Fruit fly (Drosophila melanogaster) whole organism, embryonic: Measurements from ENCODE around the gene orion.

Source experiments
- BEAF-32 ChIP-seq: fragments of 200-800 bp; sonication (Bioruptor generic); optimal IDR thresholded peaks from 3 replicates; lab custom pipeline; 2017; ENCODE audit warnings: missing biosample characterization, missing genetic modification characterization, mild to moderate bottlenecking, moderate library complexity, missing genetic modification reagents
- CG10321 ChIP-seq: fragments of 200-800 bp; sonication (Bioruptor generic); IDR thresholded peaks from 2 replicates; pipeline ENCODE4 v1.3.6; 2022; ENCODE audit warnings: missing biosample characterization, missing genetic modification characterization
- CG1233 ChIP-seq: fragments of 200-800 bp; sonication (Bioruptor generic); optimal IDR thresholded peaks from 4 replicates; lab custom pipeline; 2018; ENCODE audit warnings: missing biosample characterization, mild to moderate bottlenecking, missing genetic modification characterization
- CG15269 ChIP-seq: fragments of 200-800 bp; sonication (Bioruptor generic); optimal IDR thresholded peaks from 2 replicates; lab custom pipeline; 2018; ENCODE audit warnings: missing biosample characterization, mild to moderate bottlenecking, missing genetic modification characterization, moderate library complexity
- CG15514 ChIP-seq: fragments of 200-800 bp; sonication (Bioruptor generic); optimal IDR thresholded peaks from 3 replicates; lab custom pipeline; 2017; ENCODE audit warnings: missing biosample characterization, missing genetic modification characterization, mild to moderate bottlenecking, moderate library complexity, missing genetic modification reagents
- CG15601 ChIP-seq: fragments of 200-800 bp; sonication (Bioruptor generic); optimal IDR thresholded peaks from 3 replicates; lab custom pipeline; 2019; ENCODE audit warnings: missing biosample characterization, mild to moderate bottlenecking, missing genetic modification characterization, moderate library complexity
- CG17385 ChIP-seq: fragments of 200-800 bp; sonication (Bioruptor generic); optimal IDR thresholded peaks from 3 replicates; lab custom pipeline; 2018; ENCODE audit warnings: missing biosample characterization, mild to moderate bottlenecking, missing genetic modification characterization
- CG30020 ChIP-seq: fragments of 200-800 bp; optimal IDR thresholded peaks from 2 replicates; lab custom pipeline; 2019; ENCODE audit warnings: missing biosample characterization, mild to moderate bottlenecking, missing genetic modification characterization, moderate library complexity
- CG32532 ChIP-seq: fragments of 200-800 bp; sonication (Bioruptor generic); IDR thresholded peaks from 2 replicates; pipeline ENCODE4 v1.3.6; 2022; ENCODE audit warnings: missing biosample characterization, missing genetic modification characterization
- CG3726 ChIP-seq: fragments of 200-800 bp; sonication (Bioruptor generic); IDR thresholded peaks from 3 replicates; pipeline ENCODE4, ENCODE4 v1.3.6; 2022; ENCODE audit warnings: missing biosample characterization, missing genetic modification characterization
- CG3995 ChIP-seq: fragments of 200-800 bp; sonication (Bioruptor generic); optimal IDR thresholded peaks from 3 replicates; lab custom pipeline; 2016; ENCODE audit warnings: missing biosample characterization, missing genetic modification characterization
- CG4282 ChIP-seq: fragments of 200-800 bp; sonication (Bioruptor generic); optimal IDR thresholded peaks from 2 replicates; lab custom pipeline; 2016; ENCODE audit warnings: missing biosample characterization, missing genetic modification characterization
- CG6854 ChIP-seq: fragments of 200-800 bp; sonication (Bioruptor generic); optimal IDR thresholded peaks from 3 replicates; lab custom pipeline; 2017; ENCODE audit warnings: missing biosample characterization, mild to moderate bottlenecking, missing genetic modification characterization
- CG7556 ChIP-seq: fragments of 200-800 bp; sonication (Bioruptor generic); optimal IDR thresholded peaks from 2 replicates; lab custom pipeline; 2017; ENCODE audit warnings: missing biosample characterization, mild to moderate bottlenecking, missing genetic modification characterization
- CG7745 ChIP-seq: fragments of 200-800 bp; sonication (Bioruptor generic); optimal IDR thresholded peaks from 2 replicates; lab custom pipeline; 2018; ENCODE audit warnings: missing biosample characterization, mild to moderate bottlenecking, missing genetic modification characterization, moderate library complexity
- CG8765 ChIP-seq: fragments of 200-800 bp; sonication (Bioruptor generic); IDR thresholded peaks from 2 replicates; pipeline ENCODE4 v1.3.6; 2022; ENCODE audit warnings: missing biosample characterization, missing genetic modification characterization
- CG8944 ChIP-seq: fragments of 200-800 bp; sonication (Bioruptor generic); optimal IDR thresholded peaks from 3 replicates; lab custom pipeline; 2016; ENCODE audit warnings: missing biosample characterization, missing genetic modification characterization
- CkIIα-i1 ChIP-seq: fragments of 200-800 bp; sonication (Bioruptor generic); IDR thresholded peaks from 2 replicates; pipeline ENCODE4 v1.3.6; 2022; ENCODE audit warnings: missing biosample characterization, missing genetic modification characterization
- Dbx ChIP-seq: fragments of 200-800 bp; sonication (Bioruptor generic); IDR thresholded peaks from 3 replicates; pipeline ENCODE4 v1.3.6; 2022; ENCODE audit warnings: missing biosample characterization, missing genetic modification characterization
- Deaf1 ChIP-seq: fragments of 200-800 bp; optimal IDR thresholded peaks from 3 replicates; lab custom pipeline; 2019; ENCODE audit warnings: missing biosample characterization, mild to moderate bottlenecking, missing genetic modification characterization, moderate library complexity
- Dip3 ChIP-seq: fragments of 200-800 bp; sonication (Bioruptor generic); optimal IDR thresholded peaks from 3 replicates; lab custom pipeline; 2016; ENCODE audit warnings: missing biosample characterization, missing genetic modification characterization
- Dp ChIP-seq: fragments of 200-800 bp; sonication (Bioruptor generic); optimal IDR thresholded peaks from 2 replicates; lab custom pipeline; 2018; ENCODE audit warnings: missing biosample characterization, mild to moderate bottlenecking, missing genetic modification characterization, moderate library complexity
- Drgx ChIP-seq: fragments of 200-800 bp; sonication (Bioruptor generic); IDR thresholded peaks from 2 replicates; pipeline ENCODE4 v1.3.6; 2022; ENCODE audit warnings: missing biosample characterization, missing genetic modification characterization
- Ets97D ChIP-seq: fragments of 200-800 bp; sonication (Bioruptor generic); optimal IDR thresholded peaks from 3 replicates; lab custom pipeline; 2016; ENCODE audit warnings: missing biosample characterization, missing genetic modification characterization
- Hmr ChIP-seq: fragments of 200-800 bp; sonication (Bioruptor generic); optimal IDR thresholded peaks from 3 replicates; lab custom pipeline; 2017; ENCODE audit warnings: mild to moderate bottlenecking, missing biosample characterization, missing genetic modification reagents, missing genetic modification characterization
- MBD-R2 ChIP-seq: fragments of 200-800 bp; sonication (Bioruptor generic); IDR thresholded peaks from 2 replicates; pipeline ENCODE4 v1.3.6; 2022; ENCODE audit warnings: missing biosample characterization, missing genetic modification characterization
- Mad ChIP-seq: fragments of 200-800 bp; sonication (Bioruptor generic); optimal IDR thresholded peaks from 2 replicates; lab custom pipeline; 2016; ENCODE audit warnings: missing biosample characterization, missing genetic modification characterization
- Nf-YB ChIP-seq: fragments of 200-800 bp; sonication (Bioruptor generic); optimal IDR thresholded peaks from 3 replicates; lab custom pipeline; 2019; ENCODE audit warnings: missing biosample characterization, mild to moderate bottlenecking, missing genetic modification characterization, moderate library complexity
- PHDP ChIP-seq: fragments of 200-800 bp; sonication (Bioruptor generic); optimal IDR thresholded peaks from 3 replicates; lab custom pipeline; 2018; ENCODE audit warnings: missing biosample characterization, mild to moderate bottlenecking, missing genetic modification characterization, moderate library complexity
- Ravus ChIP-seq: fragments of 200-800 bp; sonication (Bioruptor generic); IDR thresholded peaks from 2 replicates; pipeline ENCODE4 v1.3.6; 2022; ENCODE audit warnings: missing biosample characterization, missing genetic modification characterization
- Scr ChIP-seq: fragments of 200-800 bp; sonication (Bioruptor generic); IDR thresholded peaks from 2 replicates; pipeline ENCODE4 v1.3.6; 2022; ENCODE audit warnings: missing biosample characterization, missing genetic modification characterization; ENCODE audit not compliant: partially characterized antibody
- Six4 ChIP-seq: fragments of 200-800 bp; sonication (Bioruptor generic); optimal IDR thresholded peaks from 2 replicates; lab custom pipeline; 2016; ENCODE audit warnings: missing biosample characterization, missing genetic modification characterization
- Sox102F ChIP-seq: fragments of 200-800 bp; sonication (Bioruptor generic); optimal IDR thresholded peaks from 2 replicates; lab custom pipeline; 2018; ENCODE audit warnings: missing biosample characterization, mild to moderate bottlenecking, missing genetic modification characterization, moderate library complexity
- ci ChIP-seq: fragments of 200-800 bp; sonication (Bioruptor generic); IDR thresholded peaks from 3 replicates; pipeline ENCODE4 v1.3.6; 2022; ENCODE audit warnings: missing biosample characterization, missing genetic modification characterization
- crp ChIP-seq, 2 experiments: fragments of 200-800 bp; sonication (Bioruptor generic); optimal IDR thresholded peaks; 2 replicates in 1 of 2; 3 replicates in 1 of 2; lab custom pipeline; 2017; ENCODE audit warnings: missing biosample characterization in 2 of 2, missing genetic modification characterization in 2 of 2, mild to moderate bottlenecking in 1 of 2, moderate library complexity in 1 of 2
- dm ChIP-seq: fragments of 200-800 bp; sonication (Bioruptor generic); optimal IDR thresholded peaks from 3 replicates; lab custom pipeline; 2016; ENCODE audit warnings: missing biosample characterization, missing genetic modification characterization
- exex ChIP-seq: fragments of 200-800 bp; sonication (Bioruptor generic); optimal IDR thresholded peaks from 4 replicates; lab custom pipeline; 2018; ENCODE audit warnings: missing biosample characterization, mild to moderate bottlenecking, missing genetic modification characterization, moderate library complexity
- gcm ChIP-seq: fragments of 200-800 bp; sonication (Bioruptor generic); optimal IDR thresholded peaks from 2 replicates; lab custom pipeline; 2019; ENCODE audit warnings: missing biosample characterization, mild to moderate bottlenecking, missing genetic modification characterization, moderate library complexity
- gsb-n ChIP-seq: fragments of 200-800 bp; sonication (Bioruptor generic); optimal IDR thresholded peaks from 3 replicates; lab custom pipeline; 2018; ENCODE audit warnings: missing biosample characterization, mild to moderate bottlenecking, missing genetic modification characterization
- ham ChIP-seq: fragments of 200-800 bp; sonication (Bioruptor generic); IDR thresholded peaks from 2 replicates; pipeline ENCODE4 v1.3.6; 2022; ENCODE audit warnings: missing biosample characterization, missing genetic modification characterization
- lab ChIP-seq: fragments of 200-800 bp; sonication (Bioruptor generic); optimal IDR thresholded peaks from 3 replicates; lab custom pipeline; 2017; ENCODE audit warnings: missing biosample characterization, missing genetic modification characterization, mild to moderate bottlenecking, moderate library complexity, missing genetic modification reagents
- otp ChIP-seq: fragments of 200-800 bp; sonication (Bioruptor generic); IDR thresholded peaks from 3 replicates; pipeline ENCODE4, ENCODE4 v1.3.6; 2022; ENCODE audit warnings: missing biosample characterization, missing genetic modification characterization
- pita ChIP-seq: fragments of 200-800 bp; sonication (Bioruptor generic); optimal IDR thresholded peaks from 2 replicates; lab custom pipeline; 2017; ENCODE audit warnings: missing biosample characterization, mild to moderate bottlenecking, missing genetic modification characterization
- prd ChIP-seq, 3 experiments: fragments of >200 bp in 2 of 3; fragments of 200-800 bp in 1 of 3; sonication (Bioruptor generic) in 1 of 3; optimal IDR thresholded peaks in 2 of 3; IDR thresholded peaks in 1 of 3; 2 replicates in 2 of 3; 3 replicates in 1 of 3; pipeline versions ENCODE4 v1.3.6 to Lab custom; 2017 to 2022; ENCODE audit warnings: missing biosample characterization in 1 of 3, missing genetic modification characterization in 1 of 3
- shn ChIP-seq: fragments of 200-800 bp; sonication (Bioruptor generic); optimal IDR thresholded peaks from 3 replicates; lab custom pipeline; 2016; ENCODE audit warnings: missing biosample characterization, missing genetic modification characterization
- tgo ChIP-seq: fragments of 200-800 bp; sonication (Bioruptor generic); IDR thresholded peaks from 3 replicates; pipeline ENCODE4 v1.3.6; 2022; ENCODE audit warnings: missing biosample characterization, missing genetic modification characterization
- tio ChIP-seq: fragments of 200-800 bp; sonication (Bioruptor generic); optimal IDR thresholded peaks from 2 replicates; lab custom pipeline; 2017; ENCODE audit warnings: missing biosample characterization, missing genetic modification characterization, inconsistent platforms
- ttk ChIP-seq: fragments of 200-800 bp; sonication (Bioruptor generic); IDR thresholded peaks from 2 replicates; pipeline ENCODE4 v2.1.2; 2022; ENCODE audit warnings: missing biosample characterization, missing genetic modification characterization
- wek ChIP-seq: fragments of 200-800 bp; sonication (Bioruptor generic); optimal IDR thresholded peaks from 3 replicates; lab custom pipeline; 2018; ENCODE audit warnings: missing biosample characterization, mild to moderate bottlenecking, missing genetic modification characterization, moderate library complexity

The orion gene

dm6 chrX:7967052-7967847 is 20.5 kb upstream of the orion start (continued):
- no peak for TF ChIP-seq CG15514 (GFP tag; lab: Kevin White, UChicago)
- no peak for TF ChIP-seq Deaf1
- TF ChIP-seq Ravus (GFP tag; lab: Robert Waterston, UW) = no peak
- no peak for TF ChIP-seq ham (GFP tag; lab: Robert Waterston, UW)
- peak; percentile 36 to 82 for TF ChIP-seq crp (GFP tag; optimal IDR thresholded peaks at IDR 0.05; lab: Kevin White, UChicago)
- no peak for TF ChIP-seq tio (GFP tag; lab: Kevin White, UChicago)
- peak; percentile 34 for TF ChIP-seq pita
- no peak for TF ChIP-seq CG1233 (GFP tag; lab: Kevin White, UChicago)
- TF ChIP-seq CG8944 = no peak
- TF ChIP-seq Drgx (GFP tag; lab: Robert Waterston, UW) = no peak
- no peak for TF ChIP-seq gcm (GFP tag; lab: Kevin White, UChicago)
- TF ChIP-seq CG17385 (GFP tag; lab: Kevin White, UChicago) = no peak
- no peak for TF ChIP-seq CG7745 (tag; lab: Kevin White, UChicago)
- TF ChIP-seq CG7556 (GFP tag; lab: Kevin White, UChicago) = no peak
- TF ChIP-seq CG15269 (tag; lab: Kevin White, UChicago) = no peak
- TF ChIP-seq otp = no peak
- no peak for TF ChIP-seq CG30020 (tag; lab: Kevin White, UChicago)
- no peak for TF ChIP-seq Hmr
- 0 out of 2 replicates have a peak, but pooled peaks have one; percentile 27 for TF ChIP-seq ttk (GFP tag; lab: Robert Waterston, UW)
- no peak for TF ChIP-seq Nf-YB (GFP tag; lab: Kevin White, UChicago)
- TF ChIP-seq CG8765 (GFP tag; lab: Robert Waterston, UW) = no peak
- TF ChIP-seq BEAF-32 = peak; percentile 1
- TF ChIP-seq CG4282 (GFP tag; lab: Kevin White, UChicago) = no peak
- TF ChIP-seq CG6854 = no peak
- TF ChIP-seq CG32532 = peak; percentile 28; the same call in 1 of the 2 replicates
- no peak for TF ChIP-seq wek (GFP tag; lab: Kevin White, UChicago)
- TF ChIP-seq Dp = no peak
- no peak for TF ChIP-seq shn (GFP tag; lab: Kevin White, UChicago)
- peak; percentile 69; the same call in 1 of the 2 replicates for TF ChIP-seq CG10321 (GFP tag; lab: Robert Waterston, UW)
- TF ChIP-seq Dip3 (GFP tag; lab: Kevin White, UChicago) = no peak
- TF ChIP-seq gsb-n = no peak
- no peak for TF ChIP-seq CG3995 (GFP tag; lab: Kevin White, UChicago)
- TF ChIP-seq Ets97D = no peak
- TF ChIP-seq CG3726 = no peak
- no peak for TF ChIP-seq MBD-R2 (GFP tag; lab: Robert Waterston, UW)
- 0 out of 3 replicates have a peak, but pooled peaks have one; percentile 8 for TF ChIP-seq Dbx (GFP tag; lab: Robert Waterston, UW)
- TF ChIP-seq Scr (GFP tag; lab: Robert Waterston, UW) = no peak
- no peak for TF ChIP-seq CG15601
- no peak for TF ChIP-seq dm (GFP tag; lab: Kevin White, UChicago)
- TF ChIP-seq CkIIα-i1 (GFP tag; lab: Robert Waterston, UW) = no peak
- no peak for TF ChIP-seq Six4 (GFP tag; lab: Kevin White, UChicago)
- TF ChIP-seq tgo = no peak
- peak; percentile 10 for TF ChIP-seq lab (GFP tag; lab: Kevin White, UChicago)
- TF ChIP-seq Mad = no peak
- TF ChIP-seq PHDP (tag; lab: Kevin White, UChicago) = no peak
- no peak for TF ChIP-seq prd (optimal IDR thresholded peaks at IDR 0.05; lab: Kevin White, UChicago)
- TF ChIP-seq prd (GFP tag; IDR thresholded peaks at IDR 0.05; lab: Robert Waterston, UW) = no peak
- TF ChIP-seq Sox102F (GFP tag; lab: Kevin White, UChicago) = no peak
- TF ChIP-seq exex (tag; lab: Kevin White, UChicago) = no peak
- no peak for TF ChIP-seq ci (GFP tag; lab: Robert Waterston, UW)
